1 fruit fly cellular context compared by ENCODE assay signal in genomic region chr3R:30293478-30294122, dm6.
A peak's percentile ranks its signal among the peaks of the same experiment; 100 is the strongest.
TF ChIP-seq lines count a peak whose summit lies in the region.

No protein-coding gene starts in this region.

TF ChIP-seq in whole organism, embryonic, 481 proteins besides CTCF, POLR2A, EP300 and RAD21 (continued from another document):
- TF ChIP-seq CG31441 (GFP tag; IDR thresholded peaks at IDR 0.05; lab: Robert Waterston, UW) (0 out of 2 replicates have a peak, but pooled peaks have one; percentile 31), sens (GFP tag; lab: Kevin White, UChicago) (peak; percentile 30), cas (GFP tag; IDR thresholded peaks at IDR 0.05; lab: Robert Waterston, UW) (no peak), lola (GFP tag; optimal IDR thresholded peaks at IDR 0.05; lab: Kevin White, UChicago) (peak in 1 of 3 experiments; percentile 23), lov (optimal IDR thresholded peaks at IDR 0.05; lab: Kevin White, UChicago) (no peak), lov (GFP tag; IDR thresholded peaks at IDR 0.05; lab: Robert Waterston, UW) (0 out of 3 replicates have a peak, but pooled peaks have one; percentile 42), lbe (GFP tag; optimal IDR thresholded peaks at IDR 0.05; lab: Kevin White, UChicago) (peak; percentile 1), nom (GFP tag; optimal IDR thresholded peaks at IDR 0.05; lab: Kevin White, UChicago) (peak; percentile 94), Sox100B (GFP tag; optimal IDR thresholded peaks at IDR 0.05; lab: Kevin White, UChicago) (no peak), Blimp-1 (GFP tag; optimal IDR thresholded peaks at IDR 0.05; lab: Kevin White, UChicago) (peak; percentile 5)
